Fruit fly (Drosophila melanogaster) whole organism, embryonic: ENCODE results near the gene Sf3b6.
A peak's percentile ranks its signal among the peaks of the same experiment; 100 is the strongest.

Experiments used
- Aef1 ChIP-seq: fragments of 200-800 bp; sonication (Bioruptor generic); IDR thresholded peaks from 3 replicates; pipeline ENCODE4 v1.3.6; 2022; ENCODE audit warnings: missing biosample characterization, missing genetic modification characterization
- Awh ChIP-seq: fragments of 200-800 bp; sonication (Bioruptor generic); IDR thresholded peaks from 2 replicates; pipeline ENCODE4, ENCODE4 v1.3.6; 2022; ENCODE audit warnings: missing biosample characterization, missing genetic modification characterization
- CG11696 ChIP-seq: fragments of 200-800 bp; sonication (Bioruptor generic); IDR thresholded peaks from 2 replicates; pipeline ENCODE4 v1.3.6; 2022; ENCODE audit warnings: missing biosample characterization, missing genetic modification characterization
- CG13624 ChIP-seq: fragments of 200-800 bp; sonication (Bioruptor generic); optimal IDR thresholded peaks from 2 replicates; lab custom pipeline; 2016; ENCODE audit warnings: missing biosample characterization, missing genetic modification characterization
- CG14667 ChIP-seq: fragments of 200-800 bp; sonication (Bioruptor generic); IDR thresholded peaks from 2 replicates; pipeline ENCODE4 v1.3.6; 2022; ENCODE audit warnings: missing biosample characterization, missing genetic modification characterization
- CG15479 ChIP-seq: fragments of 200-800 bp; sonication (Bioruptor generic); optimal IDR thresholded peaks from 3 replicates; lab custom pipeline; 2019; ENCODE audit warnings: missing biosample characterization, mild to moderate bottlenecking, missing genetic modification characterization, moderate library complexity
- CG1602 ChIP-seq: fragments of 200-800 bp; sonication (Bioruptor generic); optimal IDR thresholded peaks from 3 replicates; lab custom pipeline; 2016; ENCODE audit warnings: missing biosample characterization, missing genetic modification characterization
- CG1647 ChIP-seq: fragments of 200-800 bp; sonication (Bioruptor generic); optimal IDR thresholded peaks from 3 replicates; lab custom pipeline; 2016; ENCODE audit warnings: missing biosample characterization, missing genetic modification characterization
- CG17568 ChIP-seq: fragments of 200-800 bp; sonication (Bioruptor generic); optimal IDR thresholded peaks from 2 replicates; lab custom pipeline; 2018; ENCODE audit warnings: missing biosample characterization, mild to moderate bottlenecking, missing genetic modification characterization, moderate library complexity
- CG17612 ChIP-seq: fragments of 200-800 bp; sonication (Bioruptor generic); IDR thresholded peaks from 2 replicates; pipeline ENCODE4 v1.3.6; 2022; ENCODE audit warnings: missing biosample characterization, missing genetic modification characterization
- CG2116 ChIP-seq: fragments of 200-800 bp; sonication (Bioruptor generic); optimal IDR thresholded peaks from 3 replicates; lab custom pipeline; 2018; ENCODE audit warnings: missing biosample characterization, mild to moderate bottlenecking, missing genetic modification characterization
- CG3065 ChIP-seq: fragments of 200-800 bp; sonication (Bioruptor generic); optimal IDR thresholded peaks from 2 replicates; lab custom pipeline; 2016; ENCODE audit warnings: missing biosample characterization, missing genetic modification characterization
- CG4820 ChIP-seq: fragments of 200-800 bp; sonication (Bioruptor generic); optimal IDR thresholded peaks from 3 replicates; lab custom pipeline; 2016; ENCODE audit warnings: missing biosample characterization, missing genetic modification characterization
- CG6254 ChIP-seq: fragments of 200-800 bp; sonication (Bioruptor generic); optimal IDR thresholded peaks from 3 replicates; lab custom pipeline; 2017; ENCODE audit warnings: mild to moderate bottlenecking, missing biosample characterization, missing genetic modification reagents, missing genetic modification characterization
- CG6272 ChIP-seq: fragments of 200-800 bp; sonication (Bioruptor generic); IDR thresholded peaks from 2 replicates; pipeline ENCODE4 v1.3.6; 2022; ENCODE audit warnings: missing biosample characterization, missing genetic modification characterization
- CG6683 ChIP-seq: fragments of 200-800 bp; sonication (Bioruptor generic); optimal IDR thresholded peaks from 2 replicates; lab custom pipeline; 2017; ENCODE audit warnings: missing biosample characterization, mild to moderate bottlenecking, missing genetic modification characterization, missing genetic modification reagents
- CG9609 ChIP-seq: fragments of 200-800 bp; sonication (Bioruptor generic); optimal IDR thresholded peaks from 3 replicates; lab custom pipeline; 2016; ENCODE audit warnings: missing biosample characterization, missing genetic modification characterization
- CHES-1-like ChIP-seq: fragments of 200-800 bp; sonication (Bioruptor generic); optimal IDR thresholded peaks from 2 replicates; lab custom pipeline; 2016; ENCODE audit warnings: missing biosample characterization, missing genetic modification characterization
- Dad ChIP-seq: fragments of 200-800 bp; sonication (Bioruptor generic); optimal IDR thresholded peaks from 3 replicates; lab custom pipeline; 2016; ENCODE audit warnings: missing biosample characterization, missing genetic modification characterization
- E2f1 ChIP-seq: fragments of 200-800 bp; sonication (Bioruptor generic); IDR thresholded peaks from 2 replicates; pipeline ENCODE4 v1.3.6; 2022; ENCODE audit warnings: missing biosample characterization, missing genetic modification characterization
- HLH3B ChIP-seq: fragments of 200-800 bp; sonication (Bioruptor generic); IDR thresholded peaks from 2 replicates; pipeline ENCODE4 v1.3.6; 2022; ENCODE audit warnings: missing biosample characterization, missing genetic modification characterization
- HLH4C ChIP-seq: fragments of 200-800 bp; sonication (Bioruptor generic); IDR thresholded peaks from 3 replicates; pipeline ENCODE4 v1.3.6; 2022; ENCODE audit warnings: missing biosample characterization, missing genetic modification characterization; ENCODE audit not compliant: partially characterized antibody
- Hsf ChIP-seq: fragments of 200-800 bp; sonication (Bioruptor generic); optimal IDR thresholded peaks from 3 replicates; lab custom pipeline; 2016; ENCODE audit warnings: missing biosample characterization, missing genetic modification characterization
- Med ChIP-seq: fragments of 200-800 bp; sonication (Bioruptor generic); peaks from one replicate; lab custom pipeline; 2016; ENCODE audit warnings: missing biosample characterization, missing genetic modification characterization, mild to moderate bottlenecking, inconsistent platforms, moderate library complexity
- Oli ChIP-seq: fragments of 200-800 bp; sonication (Bioruptor generic); optimal IDR thresholded peaks from 2 replicates; lab custom pipeline; 2018; ENCODE audit warnings: missing biosample characterization, mild to moderate bottlenecking, missing genetic modification characterization, moderate library complexity
- Opbp ChIP-seq: fragments of 200-800 bp; sonication (Bioruptor generic); IDR thresholded peaks from 3 replicates; pipeline ENCODE4 v1.3.6; 2022; ENCODE audit warnings: missing biosample characterization, missing genetic modification characterization; ENCODE audit not compliant: partially characterized antibody
- Six4 ChIP-seq: fragments of 200-800 bp; sonication (Bioruptor generic); optimal IDR thresholded peaks from 2 replicates; lab custom pipeline; 2016; ENCODE audit warnings: missing biosample characterization, missing genetic modification characterization
- Tbp ChIP-seq: fragments of >200 bp; optimal IDR thresholded peaks from 2 replicates; lab custom pipeline; 2018; ENCODE audit warnings: missing biosample characterization, missing genetic modification characterization
- Xrp1 ChIP-seq: fragments of 200-800 bp; sonication (Bioruptor generic); IDR thresholded peaks from 2 replicates; pipeline ENCODE4 v1.3.6; 2022; ENCODE audit warnings: missing biosample characterization, missing genetic modification characterization
- btn ChIP-seq: fragments of 200-800 bp; sonication (Bioruptor generic); optimal IDR thresholded peaks from 2 replicates; lab custom pipeline; 2016; ENCODE audit warnings: missing biosample characterization, missing genetic modification characterization
- caup ChIP-seq: fragments of 200-800 bp; sonication (Bioruptor generic); optimal IDR thresholded peaks from 3 replicates; lab custom pipeline; 2017; ENCODE audit warnings: missing biosample characterization, mild to moderate bottlenecking, missing genetic modification characterization, moderate library complexity; ENCODE audit not compliant: severe bottlenecking
- chm ChIP-seq: fragments of 200-800 bp; sonication (Bioruptor generic); IDR thresholded peaks from 2 replicates; pipeline ENCODE4 v1.3.6; 2022; ENCODE audit warnings: missing biosample characterization, missing genetic modification characterization
- chn ChIP-seq: fragments of 200-800 bp; sonication (Bioruptor generic); optimal IDR thresholded peaks from 2 replicates; lab custom pipeline; 2016; ENCODE audit warnings: missing biosample characterization, missing genetic modification characterization
- corto ChIP-seq: fragments of 200-800 bp; sonication (Bioruptor generic); optimal IDR thresholded peaks from 2 replicates; lab custom pipeline; 2016; ENCODE audit warnings: missing biosample characterization, mild to moderate bottlenecking, missing genetic modification characterization, moderate library complexity
- cwo ChIP-seq: fragments of 200-800 bp; sonication (Bioruptor generic); optimal IDR thresholded peaks from 3 replicates; lab custom pipeline; 2017; ENCODE audit warnings: missing biosample characterization, missing genetic modification characterization, mild to moderate bottlenecking, moderate library complexity, missing genetic modification reagents
- danr ChIP-seq: fragments of 200-800 bp; sonication (Bioruptor generic); IDR thresholded peaks from 2 replicates; pipeline ENCODE4 v1.3.6; 2022; ENCODE audit warnings: missing biosample characterization, missing genetic modification characterization
- dysf ChIP-seq: fragments of 200-800 bp; sonication (Bioruptor generic); IDR thresholded peaks from 3 replicates; pipeline ENCODE4 v1.3.6; 2022; ENCODE audit warnings: missing biosample characterization, missing genetic modification characterization
- ems ChIP-seq: fragments of 200-800 bp; sonication (Bioruptor generic); optimal IDR thresholded peaks from 3 replicates; lab custom pipeline; 2016; ENCODE audit warnings: missing biosample characterization, missing genetic modification characterization
- fu2 ChIP-seq: fragments of 200-800 bp; sonication (Bioruptor generic); optimal IDR thresholded peaks from 2 replicates; lab custom pipeline; 2016; ENCODE audit warnings: missing biosample characterization, missing genetic modification characterization
- gro ChIP-seq: fragments of 200-800 bp; sonication (Bioruptor generic); optimal IDR thresholded peaks from 2 replicates; lab custom pipeline; 2016; ENCODE audit warnings: missing biosample characterization, missing genetic modification characterization
- h ChIP-seq: fragments of >200 bp; optimal IDR thresholded peaks from 2 replicates; lab custom pipeline; 2017
- her ChIP-seq: fragments of 200-800 bp; sonication (Bioruptor generic); optimal IDR thresholded peaks from 2 replicates; lab custom pipeline; 2016; ENCODE audit warnings: missing biosample characterization, missing genetic modification characterization
- ind ChIP-seq: fragments of 200-800 bp; sonication (Bioruptor generic); optimal IDR thresholded peaks from 3 replicates; lab custom pipeline; 2016; ENCODE audit warnings: missing biosample characterization, missing genetic modification characterization
- lmd ChIP-seq: fragments of 200-800 bp; sonication (Bioruptor generic); IDR thresholded peaks from 2 replicates; pipeline ENCODE4 v1.3.6; 2022; ENCODE audit warnings: missing biosample characterization, missing genetic modification characterization
- mam ChIP-seq: fragments of 200-800 bp; sonication (Bioruptor generic); optimal IDR thresholded peaks from 3 replicates; lab custom pipeline; 2016; ENCODE audit warnings: missing biosample characterization, missing genetic modification characterization
- mirr ChIP-seq: fragments of 200-800 bp; sonication (Bioruptor generic); optimal IDR thresholded peaks from 3 replicates; lab custom pipeline; 2018; ENCODE audit warnings: missing biosample characterization, mild to moderate bottlenecking, missing genetic modification characterization
- pan ChIP-seq, 4 experiments: fragments of >200 bp in 3 of 4; fragments of 200-800 bp in 1 of 4; sonication (Bioruptor generic) in 1 of 4; optimal IDR thresholded peaks in 3 of 4; IDR thresholded peaks in 1 of 4; 2 replicates each; pipeline versions ENCODE4 v1.3.6 to Lab custom; 2017 to 2022; ENCODE audit warnings: missing biosample characterization in 2 of 4, missing genetic modification characterization in 2 of 4, mixed read lengths in 1 of 4
- psq ChIP-seq: fragments of 200-800 bp; sonication (Bioruptor generic); optimal IDR thresholded peaks from 2 replicates; lab custom pipeline; 2017; ENCODE audit warnings: missing biosample characterization, missing genetic modification characterization
- pzg ChIP-seq: fragments of 200-800 bp; sonication (Bioruptor generic); optimal IDR thresholded peaks from 3 replicates; lab custom pipeline; 2018; ENCODE audit warnings: missing biosample characterization, mild to moderate bottlenecking, missing genetic modification characterization, moderate library complexity
- ro ChIP-seq: fragments of 200-800 bp; sonication (Bioruptor generic); IDR thresholded peaks from 2 replicates; pipeline ENCODE4 v1.3.6; 2022; ENCODE audit warnings: missing biosample characterization, missing genetic modification characterization
- tio ChIP-seq: fragments of 200-800 bp; sonication (Bioruptor generic); optimal IDR thresholded peaks from 2 replicates; lab custom pipeline; 2017; ENCODE audit warnings: missing biosample characterization, missing genetic modification characterization, inconsistent platforms
- twi ChIP-seq: fragments of 200-800 bp; optimal IDR thresholded peaks from 2 replicates; lab custom pipeline; 2019; ENCODE audit warnings: missing biosample characterization, mild to moderate bottlenecking, missing genetic modification characterization, moderate library complexity

Gene Sf3b6

DNA sequence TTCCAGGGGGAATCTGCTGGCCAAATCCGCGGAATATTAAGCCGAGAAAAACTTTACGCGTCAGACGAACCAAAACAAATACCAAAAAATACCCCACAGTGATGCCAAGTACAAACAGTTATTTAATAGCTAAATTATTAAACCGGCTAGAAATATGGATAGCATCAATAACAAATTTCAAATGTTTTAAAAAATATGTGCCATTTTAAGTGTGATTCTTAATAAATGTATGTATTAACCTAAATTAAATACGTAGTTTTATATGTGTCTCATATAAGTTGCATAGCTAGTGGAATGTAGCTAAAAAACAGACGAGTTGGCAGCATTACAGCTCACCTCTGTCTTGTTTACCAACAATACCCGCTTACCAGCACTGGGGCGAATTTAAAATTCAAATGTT lies 11.2 kb downstream of the Sf3b6 start, which contains the start of gene CG10274 (continued):
- TF ChIP-seq chn (GFP tag; lab: Kevin White, UChicago) (peak; percentile 72), Tbp (GFP tag; lab: Kevin White, UChicago) (peak; percentile 56), mam (GFP tag; lab: Kevin White, UChicago) (peak; percentile 80), fu2 (GFP tag; lab: Kevin White, UChicago) (peak; percentile 71), Med (GFP tag; lab: Kevin White, UChicago) (peak; percentile 93), tio (no peak), chm (no peak), Awh (GFP tag; lab: Robert Waterston, UW) (no peak), mirr (no peak), CG13624 (peak; percentile 79), ind (peak; percentile 83), Aef1 (GFP tag; lab: Robert Waterston, UW) (peak; percentile 61), CG17568 (GFP tag; lab: Kevin White, UChicago) (no peak), lmd (GFP tag; lab: Robert Waterston, UW) (peak; percentile 80), cwo (GFP tag; lab: Kevin White, UChicago) (no peak), CG15479 (GFP tag; lab: Kevin White, UChicago) (no peak), ems (peak; percentile 64), HLH3B (GFP tag; lab: Robert Waterston, UW) (peak; percentile 65), HLH4C (GFP tag; lab: Robert Waterston, UW) (no peak), danr (no peak), Hsf (peak; percentile 87), pan (optimal IDR thresholded peaks at IDR 0.05; lab: Kevin White, UChicago) (no peak), pan (GFP tag; optimal IDR thresholded peaks at IDR 0.05 in 1 of 2, IDR thresholded peaks at IDR 0.05 in 1 of 2) (peak in 1 of 2 experiments; percentile 55), CG9609 (GFP tag; lab: Kevin White, UChicago) (peak; percentile 67), E2f1 (GFP tag; lab: Robert Waterston, UW) (peak; percentile 63), CG4820 (peak; percentile 78), h (lab: Kevin White, UChicago) (no peak), caup (no peak), twi (tag; lab: Kevin White, UChicago) (peak; percentile 70), pzg (GFP tag; lab: Kevin White, UChicago) (peak; percentile 65), Xrp1 (GFP tag; lab: Robert Waterston, UW) (peak; percentile 82), CG14667 (GFP tag; lab: Robert Waterston, UW) (peak; percentile 39), CG6683 (GFP tag; lab: Kevin White, UChicago) (peak; percentile 39), CG17612 (GFP tag; lab: Robert Waterston, UW) (no peak), CG3065 (GFP tag; lab: Kevin White, UChicago) (no peak), ro (peak; percentile 48; the same call in 1 of the 2 replicates), her (GFP tag; lab: Kevin White, UChicago) (peak; percentile 13), CG6254 (GFP tag; lab: Kevin White, UChicago) (no peak), gro (GFP tag; lab: Kevin White, UChicago) (peak; percentile 77), psq (GFP tag; lab: Kevin White, UChicago) (no peak), CG1602 (GFP tag; lab: Kevin White, UChicago) (peak; percentile 71), Six4 (GFP tag; lab: Kevin White, UChicago) (peak; percentile 66), CG11696 (GFP tag; lab: Robert Waterston, UW) (no peak), Oli (tag; lab: Kevin White, UChicago) (peak; percentile 68), btn (GFP tag; lab: Kevin White, UChicago) (no peak), CG1647 (GFP tag; lab: Kevin White, UChicago) (peak; percentile 67), CG6272 (0 out of 2 replicates have a peak, but pooled peaks have one; percentile 47), Opbp (no peak), CG2116 (peak; percentile 77), corto (GFP tag; lab: Kevin White, UChicago) (no peak), Dad (GFP tag; lab: Kevin White, UChicago) (peak; percentile 49), dysf (peak; percentile 66; the same call in 1 of the 3 replicates), CHES-1-like (peak; percentile 79)
